Worm (Caenorhabditis elegans) whole organism, L3 larva: Measurements from ENCODE around the gene T05H4.4.

Source experiments
- egl-5 ChIP-seq: fragments of 150-350 bp; optimal IDR thresholded peaks from 2 replicates; lab custom pipeline; 2017; ENCODE audit warnings: missing biosample characterization, missing genetic modification reagents, missing genetic modification characterization, inconsistent platforms
- elt-2 ChIP-seq: sonication (generic microtip); optimal IDR thresholded peaks from 2 replicates; lab custom pipeline; 2016; ENCODE audit warnings: missing genetic modification reagents, mild to moderate bottlenecking, missing genetic modification characterization, missing compliant biosample characterization
- mdl-1 ChIP-seq: fragments of 150-350 bp; optimal IDR thresholded peaks from 2 replicates; lab custom pipeline; 2014; ENCODE audit warnings: missing biosample characterization, missing genetic modification characterization
- nfya-1 ChIP-seq: sonication (generic microtip); optimal IDR thresholded peaks from 2 replicates; lab custom pipeline; 2017; ENCODE audit warnings: missing genetic modification characterization, mild to moderate bottlenecking, missing compliant biosample characterization, antibody characterized with exemption, moderate library complexity; ENCODE audit not compliant: insufficient read depth
- unc-39 ChIP-seq: sonication (generic microtip); optimal IDR thresholded peaks from 4 replicates; lab custom pipeline; 2017; ENCODE audit warnings: missing biosample characterization, missing genetic modification characterization
- zag-1 ChIP-seq: fragments of 150-350 bp; optimal IDR thresholded peaks from 2 replicates; lab custom pipeline; 2014; ENCODE audit warnings: missing biosample characterization, missing genetic modification characterization

DNA sequence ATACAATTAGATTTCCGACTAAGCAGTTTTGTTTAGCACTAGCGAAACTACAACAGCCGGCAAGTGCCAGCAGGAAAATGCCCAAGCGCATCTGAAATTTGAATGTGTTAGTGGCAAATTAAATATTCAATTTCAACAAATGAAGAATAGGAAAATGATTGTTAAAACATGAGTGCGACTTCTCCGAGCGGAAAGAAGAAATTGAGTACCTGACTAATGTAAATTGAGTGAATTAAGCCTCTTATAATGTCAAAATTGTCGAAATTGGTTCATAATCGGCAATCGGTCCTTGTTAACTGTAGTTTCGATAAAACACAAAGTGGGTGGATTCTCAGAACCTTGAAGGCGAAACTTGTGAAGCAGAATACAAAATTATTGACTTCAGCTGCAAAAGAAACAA, 38.9 kb upstream of the T05H4.4 start, which contains the start of gene gfi-1:
- TF ChIP-seq unc-39 (no peak), elt-2 (tag; lab: Kevin White, UChicago) (no peak), egl-5 (no peak), mdl-1 (no peak), zag-1 (no peak), nfya-1 (tag; lab: Kevin White, UChicago) (no peak)
